Fruit fly (Drosophila melanogaster) whole organism, embryonic: ENCODE measurements around the gene Vlet.
A peak's percentile ranks its signal among the peaks of the same experiment; 100 is the strongest.

Experiments
- CG10274 ChIP-seq: fragments of 200-800 bp; sonication (Bioruptor generic); optimal IDR thresholded peaks from 3 replicates; lab custom pipeline; 2017; ENCODE audit warnings: missing biosample characterization, mild to moderate bottlenecking, missing genetic modification characterization
- CG11085 ChIP-seq: fragments of 200-800 bp; sonication (Bioruptor generic); IDR thresholded peaks from 2 replicates; pipeline ENCODE4 v1.3.6; 2022; ENCODE audit warnings: missing biosample characterization, missing genetic modification characterization
- CG12391 ChIP-seq: fragments of 200-800 bp; sonication (Bioruptor generic); optimal IDR thresholded peaks from 3 replicates; lab custom pipeline; 2018; ENCODE audit warnings: missing biosample characterization, mild to moderate bottlenecking, missing genetic modification characterization, moderate library complexity
- CG14050 ChIP-seq: fragments of 200-800 bp; sonication (Bioruptor generic); IDR thresholded peaks from 3 replicates; pipeline ENCODE4 v1.3.6; 2022; ENCODE audit warnings: missing biosample characterization, missing genetic modification characterization
- CG16863 ChIP-seq: fragments of 200-800 bp; sonication (Bioruptor generic); optimal IDR thresholded peaks from 3 replicates; lab custom pipeline; 2016; ENCODE audit warnings: missing biosample characterization, missing genetic modification characterization
- CG1792 ChIP-seq: fragments of 200-800 bp; sonication (Bioruptor generic); optimal IDR thresholded peaks from 2 replicates; lab custom pipeline; 2016; ENCODE audit warnings: missing biosample characterization, missing genetic modification characterization
- CG18262 ChIP-seq: fragments of 200-800 bp; optimal IDR thresholded peaks from 3 replicates; lab custom pipeline; 2019; ENCODE audit warnings: missing biosample characterization, mild to moderate bottlenecking, missing genetic modification characterization, moderate library complexity
- CG2129 ChIP-seq: fragments of 200-800 bp; sonication (Bioruptor generic); IDR thresholded peaks from 2 replicates; pipeline ENCODE4 v1.3.6; 2022; ENCODE audit warnings: missing biosample characterization, missing genetic modification characterization; ENCODE audit not compliant: partially characterized antibody
- CG2199 ChIP-seq: fragments of 200-800 bp; sonication (Bioruptor generic); IDR thresholded peaks from 3 replicates; pipeline ENCODE4 v1.3.6; 2022; ENCODE audit warnings: missing biosample characterization, missing genetic modification characterization
- CG30431 ChIP-seq: fragments of 200-800 bp; sonication (Bioruptor generic); optimal IDR thresholded peaks from 2 replicates; lab custom pipeline; 2017; ENCODE audit warnings: missing biosample characterization, missing genetic modification characterization
- CG31388 ChIP-seq: fragments of 200-800 bp; sonication (Bioruptor generic); optimal IDR thresholded peaks from 2 replicates; lab custom pipeline; 2016; ENCODE audit warnings: missing biosample characterization, missing genetic modification characterization
- CG34224 ChIP-seq: fragments of 200-800 bp; sonication (Bioruptor generic); IDR thresholded peaks from 3 replicates; pipeline ENCODE4 v1.3.6; 2022; ENCODE audit warnings: missing biosample characterization, missing genetic modification characterization; ENCODE audit not compliant: partially characterized antibody
- CG43689 ChIP-seq: fragments of 200-800 bp; sonication (Bioruptor generic); IDR thresholded peaks from 2 replicates; pipeline ENCODE4 v1.3.6; 2022; ENCODE audit warnings: missing biosample characterization, missing genetic modification characterization
- CG6272 ChIP-seq: fragments of 200-800 bp; sonication (Bioruptor generic); IDR thresholded peaks from 2 replicates; pipeline ENCODE4 v1.3.6; 2022; ENCODE audit warnings: missing biosample characterization, missing genetic modification characterization
- CG6683 ChIP-seq: fragments of 200-800 bp; sonication (Bioruptor generic); optimal IDR thresholded peaks from 2 replicates; lab custom pipeline; 2017; ENCODE audit warnings: missing biosample characterization, mild to moderate bottlenecking, missing genetic modification characterization, missing genetic modification reagents
- Dip3 ChIP-seq: fragments of 200-800 bp; sonication (Bioruptor generic); optimal IDR thresholded peaks from 3 replicates; lab custom pipeline; 2016; ENCODE audit warnings: missing biosample characterization, missing genetic modification characterization
- Hand ChIP-seq: fragments of 200-800 bp; sonication (Bioruptor generic); optimal IDR thresholded peaks from 2 replicates; lab custom pipeline; 2017; ENCODE audit warnings: mild to moderate bottlenecking, missing biosample characterization, missing genetic modification reagents, missing genetic modification characterization
- Hmx ChIP-seq: fragments of 200-800 bp; sonication (Bioruptor generic); optimal IDR thresholded peaks from 2 replicates; lab custom pipeline; 2016; ENCODE audit warnings: missing biosample characterization, missing genetic modification characterization
- Meics ChIP-seq: fragments of 200-800 bp; sonication (Bioruptor generic); optimal IDR thresholded peaks from 2 replicates; lab custom pipeline; 2017; ENCODE audit warnings: missing biosample characterization, mild to moderate bottlenecking, missing genetic modification characterization
- Myb ChIP-seq: fragments of 200-800 bp; sonication (Bioruptor generic); optimal IDR thresholded peaks from 2 replicates; lab custom pipeline; 2016; ENCODE audit warnings: missing biosample characterization, missing genetic modification characterization
- Oaz ChIP-seq: fragments of 200-800 bp; sonication (Bioruptor generic); IDR thresholded peaks from 2 replicates; pipeline ENCODE4 v1.3.6; 2022; ENCODE audit warnings: missing biosample characterization, missing genetic modification characterization
- PHDP ChIP-seq: fragments of 200-800 bp; sonication (Bioruptor generic); optimal IDR thresholded peaks from 3 replicates; lab custom pipeline; 2018; ENCODE audit warnings: missing biosample characterization, mild to moderate bottlenecking, missing genetic modification characterization, moderate library complexity
- Sry-β ChIP-seq: fragments of 200-800 bp; sonication (Bioruptor generic); optimal IDR thresholded peaks from 2 replicates; lab custom pipeline; 2018; ENCODE audit warnings: missing biosample characterization, mild to moderate bottlenecking, missing genetic modification characterization, moderate library complexity
- YL-1 ChIP-seq: fragments of 200-800 bp; sonication (Bioruptor generic); optimal IDR thresholded peaks from 3 replicates; lab custom pipeline; 2017; ENCODE audit warnings: missing biosample characterization, mild to moderate bottlenecking, missing genetic modification characterization
- chif ChIP-seq, 2 experiments: fragments of 200-800 bp; sonication (Bioruptor generic); optimal IDR thresholded peaks; 3 replicates each; lab custom pipeline; 2016; ENCODE audit warnings: missing biosample characterization in 2 of 2, missing genetic modification characterization in 2 of 2
- chinmo ChIP-seq: fragments of 200-800 bp; sonication (Bioruptor generic); IDR thresholded peaks from 4 replicates; pipeline ENCODE4 v1.3.6; 2022; ENCODE audit warnings: missing biosample characterization, missing genetic modification characterization; ENCODE audit not compliant: partially characterized antibody
- corto ChIP-seq: fragments of 200-800 bp; sonication (Bioruptor generic); optimal IDR thresholded peaks from 2 replicates; lab custom pipeline; 2016; ENCODE audit warnings: missing biosample characterization, mild to moderate bottlenecking, missing genetic modification characterization, moderate library complexity
- crol ChIP-seq: fragments of 200-800 bp; sonication (Bioruptor generic); IDR thresholded peaks from 2 replicates; pipeline ENCODE4 v1.3.6; 2022; ENCODE audit warnings: missing biosample characterization, missing genetic modification characterization
- dmrt11E ChIP-seq: fragments of 200-800 bp; sonication (Bioruptor generic); optimal IDR thresholded peaks from 3 replicates; lab custom pipeline; 2018; ENCODE audit warnings: missing biosample characterization, mild to moderate bottlenecking, missing genetic modification characterization, moderate library complexity
- dpn ChIP-seq, 2 experiments: fragments of 200-800 bp; sonication (Bioruptor generic); optimal IDR thresholded peaks; 3 replicates each; lab custom pipeline; 2016; ENCODE audit warnings: missing biosample characterization in 2 of 2, missing genetic modification characterization in 2 of 2
- en ChIP-seq: fragments of 200-800 bp; sonication (Bioruptor generic); optimal IDR thresholded peaks from 2 replicates; lab custom pipeline; 2016; ENCODE audit warnings: missing biosample characterization, missing genetic modification characterization
- ftz-f1 ChIP-seq: fragments of 200-800 bp; sonication (Bioruptor generic); optimal IDR thresholded peaks from 2 replicates; lab custom pipeline; 2016; ENCODE audit warnings: missing biosample characterization, missing genetic modification characterization
- gce ChIP-seq: fragments of 200-800 bp; sonication (Bioruptor generic); IDR thresholded peaks from 3 replicates; pipeline ENCODE4 v1.3.6; 2022; ENCODE audit warnings: missing biosample characterization, missing genetic modification characterization
- gro ChIP-seq: fragments of 200-800 bp; sonication (Bioruptor generic); optimal IDR thresholded peaks from 2 replicates; lab custom pipeline; 2016; ENCODE audit warnings: missing biosample characterization, missing genetic modification characterization
- ham ChIP-seq: fragments of 200-800 bp; sonication (Bioruptor generic); IDR thresholded peaks from 2 replicates; pipeline ENCODE4 v1.3.6; 2022; ENCODE audit warnings: missing biosample characterization, missing genetic modification characterization
- inv ChIP-seq: fragments of 200-800 bp; sonication (Bioruptor generic); IDR thresholded peaks from 2 replicates; pipeline ENCODE4 v1.3.6; 2022; ENCODE audit warnings: missing biosample characterization, missing genetic modification characterization; ENCODE audit not compliant: partially characterized antibody
- kay ChIP-seq: fragments of 200-800 bp; sonication (Bioruptor generic); optimal IDR thresholded peaks from 2 replicates; lab custom pipeline; 2016; ENCODE audit warnings: missing biosample characterization, missing genetic modification characterization
- ken ChIP-seq: fragments of 200-800 bp; sonication (Bioruptor generic); IDR thresholded peaks from 3 replicates; pipeline ENCODE4 v1.3.6; 2022; ENCODE audit warnings: missing biosample characterization, missing genetic modification characterization
- mam ChIP-seq: fragments of 200-800 bp; sonication (Bioruptor generic); optimal IDR thresholded peaks from 3 replicates; lab custom pipeline; 2016; ENCODE audit warnings: missing biosample characterization, missing genetic modification characterization
- pnt ChIP-seq: fragments of 200-800 bp; sonication (Bioruptor generic); optimal IDR thresholded peaks from 3 replicates; lab custom pipeline; 2016; ENCODE audit warnings: missing biosample characterization, missing genetic modification characterization
- rib ChIP-seq: fragments of 200-800 bp; sonication (Bioruptor generic); IDR thresholded peaks from 2 replicates; pipeline ENCODE4 v1.3.6; 2022; ENCODE audit warnings: missing biosample characterization, missing genetic modification characterization
- sens-2 ChIP-seq: fragments of 200-800 bp; sonication (Bioruptor generic); IDR thresholded peaks from 2 replicates; pipeline ENCODE4 v1.3.6; 2022; ENCODE audit warnings: missing biosample characterization, missing genetic modification characterization
- slbo ChIP-seq: fragments of 200-800 bp; sonication (Bioruptor generic); IDR thresholded peaks from 2 replicates; pipeline ENCODE4 v1.3.6; 2022; ENCODE audit warnings: missing biosample characterization, missing genetic modification characterization
- so ChIP-seq: fragments of 200-800 bp; sonication (Bioruptor generic); IDR thresholded peaks from 3 replicates; pipeline ENCODE4 v1.3.6; 2022; ENCODE audit warnings: missing biosample characterization, missing genetic modification characterization
- tin ChIP-seq: fragments of 200-800 bp; sonication (Bioruptor generic); optimal IDR thresholded peaks from 3 replicates; lab custom pipeline; 2016; ENCODE audit warnings: missing biosample characterization, missing genetic modification characterization
- trh ChIP-seq: fragments of 200-800 bp; sonication (Bioruptor generic); optimal IDR thresholded peaks from 2 replicates; lab custom pipeline; 2016; ENCODE audit warnings: missing biosample characterization, missing genetic modification characterization
- tx ChIP-seq: fragments of 200-800 bp; sonication (Bioruptor generic); optimal IDR thresholded peaks from 2 replicates; lab custom pipeline; 2016; ENCODE audit warnings: missing biosample characterization, missing genetic modification characterization
- unpg ChIP-seq: fragments of 200-800 bp; sonication (Bioruptor generic); optimal IDR thresholded peaks from 3 replicates; lab custom pipeline; 2018; ENCODE audit warnings: missing biosample characterization, mild to moderate bottlenecking, missing genetic modification characterization, moderate library complexity
- wdn ChIP-seq: fragments of 200-800 bp; sonication (Bioruptor generic); IDR thresholded peaks from 2 replicates; pipeline ENCODE4 v1.3.6; 2022; ENCODE audit warnings: missing biosample characterization, missing genetic modification characterization
- zf30C ChIP-seq: fragments of 200-800 bp; sonication (Bioruptor generic); optimal IDR thresholded peaks from 3 replicates; lab custom pipeline; 2018; ENCODE audit warnings: missing biosample characterization, mild to moderate bottlenecking, missing genetic modification characterization

The Vlet gene

dm6 chrX:11694959-11695882 is 16.8 kb upstream of the Vlet start, which contains the start of gene PhKgamma (continued):
- TF ChIP-seq dpn (GFP tag; optimal IDR thresholded peaks at IDR 0.05; lab: Kevin White, UChicago) (peak in 1 of 2 experiments; percentile 44), CG31388 (GFP tag; lab: Kevin White, UChicago) (no peak), CG6272 (0 out of 2 replicates have a peak, but pooled peaks have one; percentile 8), tx (GFP tag; lab: Kevin White, UChicago) (no peak), gce (GFP tag; lab: Robert Waterston, UW) (no peak), chinmo (GFP tag; lab: Robert Waterston, UW) (peak; percentile 94), chif (GFP tag; optimal IDR thresholded peaks at IDR 0.05; lab: Kevin White, UChicago) (no peak), slbo (GFP tag; lab: Robert Waterston, UW) (peak; percentile 41), trh (no peak), Dip3 (GFP tag; lab: Kevin White, UChicago) (peak; percentile 8), YL-1 (GFP tag; lab: Kevin White, UChicago) (peak; percentile 62), wdn (GFP tag; lab: Robert Waterston, UW) (no peak), CG43689 (no peak), CG1792 (no peak), PHDP (tag; lab: Kevin White, UChicago) (peak; percentile 11), rib (peak; percentile 33; the same call in 1 of the 2 replicates), Sry-β (GFP tag; lab: Kevin White, UChicago) (no peak), kay (no peak), CG6683 (GFP tag; lab: Kevin White, UChicago) (no peak), mam (peak; percentile 43), unpg (GFP tag; lab: Kevin White, UChicago) (no peak), gro (GFP tag; lab: Kevin White, UChicago) (peak; percentile 36), Meics (GFP tag; lab: Kevin White, UChicago) (no peak), Oaz (GFP tag; lab: Robert Waterston, UW) (no peak), CG14050 (GFP tag; lab: Robert Waterston, UW) (no peak), en (GFP tag; lab: Kevin White, UChicago) (no peak), CG10274 (GFP tag; lab: Kevin White, UChicago) (no peak), CG2199 (GFP tag; lab: Robert Waterston, UW) (no peak), ham (no peak), Hmx (GFP tag; lab: Kevin White, UChicago) (no peak), zf30C (GFP tag; lab: Kevin White, UChicago) (no peak), Hand (peak; percentile 33), inv (GFP tag; lab: Robert Waterston, UW) (peak; percentile 90), CG12391 (tag; lab: Kevin White, UChicago) (peak; percentile 46), CG34224 (GFP tag; lab: Robert Waterston, UW) (peak; percentile 85), ken (GFP tag; lab: Robert Waterston, UW) (no peak), crol (GFP tag; lab: Robert Waterston, UW) (no peak), CG18262 (tag; lab: Kevin White, UChicago) (no peak), dmrt11E (tag; lab: Kevin White, UChicago) (no peak), corto (GFP tag; lab: Kevin White, UChicago) (no peak), CG2129 (GFP tag; lab: Robert Waterston, UW) (peak; percentile 80), ftz-f1 (GFP tag; lab: Kevin White, UChicago) (peak; percentile 87), CG30431 (no peak), CG16863 (GFP tag; lab: Kevin White, UChicago) (no peak), pnt (GFP tag; lab: Kevin White, UChicago) (no peak), Myb (GFP tag; lab: Kevin White, UChicago) (peak; percentile 91), CG11085 (no peak), tin (GFP tag; lab: Kevin White, UChicago) (no peak), sens-2 (GFP tag; lab: Robert Waterston, UW) (no peak), so (GFP tag; lab: Robert Waterston, UW) (no peak)
